Fruit fly (Drosophila melanogaster) whole organism, embryonic: ENCODE data around the gene SMSr.

Source experiments
- Awh ChIP-seq: fragments of 200-800 bp; sonication (Bioruptor generic); IDR thresholded peaks from 2 replicates; pipeline ENCODE4, ENCODE4 v1.3.6; 2022; ENCODE audit warnings: missing biosample characterization, missing genetic modification characterization
- CG10321 ChIP-seq: fragments of 200-800 bp; sonication (Bioruptor generic); IDR thresholded peaks from 2 replicates; pipeline ENCODE4 v1.3.6; 2022; ENCODE audit warnings: missing biosample characterization, missing genetic modification characterization
- CG10979 ChIP-seq: fragments of 200-800 bp; sonication (Bioruptor generic); optimal IDR thresholded peaks from 2 replicates; lab custom pipeline; 2018; ENCODE audit warnings: missing biosample characterization, mild to moderate bottlenecking, missing genetic modification characterization, moderate library complexity
- CG12104 ChIP-seq: fragments of 200-800 bp; sonication (Bioruptor generic); optimal IDR thresholded peaks from 3 replicates; lab custom pipeline; 2016; ENCODE audit warnings: missing biosample characterization, missing genetic modification characterization
- CG13287 ChIP-seq: fragments of 200-800 bp; sonication (Bioruptor generic); IDR thresholded peaks from 2 replicates; pipeline ENCODE4 v1.3.6; 2022; ENCODE audit warnings: missing biosample characterization, missing genetic modification characterization; ENCODE audit not compliant: partially characterized antibody
- CG15269 ChIP-seq: fragments of 200-800 bp; sonication (Bioruptor generic); optimal IDR thresholded peaks from 2 replicates; lab custom pipeline; 2018; ENCODE audit warnings: missing biosample characterization, mild to moderate bottlenecking, missing genetic modification characterization, moderate library complexity
- CG15696 ChIP-seq: fragments of 200-800 bp; sonication (Bioruptor generic); optimal IDR thresholded peaks from 2 replicates; lab custom pipeline; 2019; ENCODE audit warnings: missing biosample characterization, mild to moderate bottlenecking, missing genetic modification characterization, moderate library complexity
- CG30020 ChIP-seq: fragments of 200-800 bp; optimal IDR thresholded peaks from 2 replicates; lab custom pipeline; 2019; ENCODE audit warnings: missing biosample characterization, mild to moderate bottlenecking, missing genetic modification characterization, moderate library complexity
- CG31365 ChIP-seq: fragments of 200-800 bp; sonication (Bioruptor generic); optimal IDR thresholded peaks from 2 replicates; lab custom pipeline; 2018; ENCODE audit warnings: missing biosample characterization, mild to moderate bottlenecking, missing genetic modification characterization
- CG4282 ChIP-seq: fragments of 200-800 bp; sonication (Bioruptor generic); optimal IDR thresholded peaks from 2 replicates; lab custom pipeline; 2016; ENCODE audit warnings: missing biosample characterization, missing genetic modification characterization
- CG5245 ChIP-seq: fragments of 200-800 bp; sonication (Bioruptor generic); optimal IDR thresholded peaks from 3 replicates; lab custom pipeline; 2016; ENCODE audit warnings: missing biosample characterization, missing genetic modification characterization
- CG6689 ChIP-seq: fragments of 200-800 bp; sonication (Bioruptor generic); IDR thresholded peaks from 2 replicates; pipeline ENCODE4 v1.3.6; 2022; ENCODE audit warnings: missing biosample characterization, missing genetic modification characterization
- CG8944 ChIP-seq: fragments of 200-800 bp; sonication (Bioruptor generic); optimal IDR thresholded peaks from 3 replicates; lab custom pipeline; 2016; ENCODE audit warnings: missing biosample characterization, missing genetic modification characterization
- CG9215 ChIP-seq: fragments of 200-800 bp; sonication (Bioruptor generic); IDR thresholded peaks from 2 replicates; pipeline ENCODE4 v1.3.6; 2022; ENCODE audit warnings: missing biosample characterization, missing genetic modification characterization
- CG9437 ChIP-seq: fragments of 200-800 bp; sonication (Bioruptor generic); optimal IDR thresholded peaks from 2 replicates; lab custom pipeline; 2018; ENCODE audit warnings: missing biosample characterization, mild to moderate bottlenecking, missing genetic modification characterization
- CG9609 ChIP-seq: fragments of 200-800 bp; sonication (Bioruptor generic); optimal IDR thresholded peaks from 3 replicates; lab custom pipeline; 2016; ENCODE audit warnings: missing biosample characterization, missing genetic modification characterization
- Dbx ChIP-seq: fragments of 200-800 bp; sonication (Bioruptor generic); IDR thresholded peaks from 3 replicates; pipeline ENCODE4 v1.3.6; 2022; ENCODE audit warnings: missing biosample characterization, missing genetic modification characterization
- Deaf1 ChIP-seq: fragments of 200-800 bp; optimal IDR thresholded peaks from 3 replicates; lab custom pipeline; 2019; ENCODE audit warnings: missing biosample characterization, mild to moderate bottlenecking, missing genetic modification characterization, moderate library complexity
- Drgx ChIP-seq: fragments of 200-800 bp; sonication (Bioruptor generic); IDR thresholded peaks from 2 replicates; pipeline ENCODE4 v1.3.6; 2022; ENCODE audit warnings: missing biosample characterization, missing genetic modification characterization
- ERR ChIP-seq: fragments of 200-800 bp; sonication (Bioruptor generic); optimal IDR thresholded peaks from 2 replicates; lab custom pipeline; 2016; ENCODE audit warnings: missing biosample characterization, missing genetic modification characterization
- GATAe ChIP-seq: fragments of 200-800 bp; sonication (Bioruptor generic); conservative IDR thresholded peaks from 2 replicates; pipeline ENCODE4 v1.3.6; 2022; ENCODE audit warnings: missing biosample characterization, missing genetic modification characterization
- Hmr ChIP-seq: fragments of 200-800 bp; sonication (Bioruptor generic); optimal IDR thresholded peaks from 3 replicates; lab custom pipeline; 2017; ENCODE audit warnings: mild to moderate bottlenecking, missing biosample characterization, missing genetic modification reagents, missing genetic modification characterization
- Hmx ChIP-seq: fragments of 200-800 bp; sonication (Bioruptor generic); optimal IDR thresholded peaks from 2 replicates; lab custom pipeline; 2016; ENCODE audit warnings: missing biosample characterization, missing genetic modification characterization
- MESR4 ChIP-seq: fragments of 200-800 bp; sonication (Bioruptor generic); optimal IDR thresholded peaks from 2 replicates; lab custom pipeline; 2018; ENCODE audit warnings: missing biosample characterization, mild to moderate bottlenecking, missing genetic modification characterization, moderate library complexity
- Med ChIP-seq: fragments of 200-800 bp; sonication (Bioruptor generic); peaks from one replicate; lab custom pipeline; 2016; ENCODE audit warnings: missing biosample characterization, missing genetic modification characterization, mild to moderate bottlenecking, inconsistent platforms, moderate library complexity
- Mrtf ChIP-seq: fragments of 200-800 bp; sonication (Bioruptor generic); IDR thresholded peaks from 3 replicates; pipeline ENCODE4 v1.3.6; 2022; ENCODE audit warnings: missing biosample characterization, missing genetic modification characterization
- Poxn ChIP-seq: fragments of 200-800 bp; sonication (Bioruptor generic); IDR thresholded peaks from 2 replicates; pipeline ENCODE4 v1.3.6; 2022; ENCODE audit warnings: missing biosample characterization, missing genetic modification characterization
- Ptx1 ChIP-seq: fragments of 200-800 bp; sonication (Bioruptor generic); IDR thresholded peaks from 2 replicates; pipeline ENCODE4 v1.3.6; 2022; ENCODE audit warnings: missing biosample characterization, missing genetic modification characterization
- Ravus ChIP-seq: fragments of 200-800 bp; sonication (Bioruptor generic); IDR thresholded peaks from 2 replicates; pipeline ENCODE4 v1.3.6; 2022; ENCODE audit warnings: missing biosample characterization, missing genetic modification characterization
- Side ChIP-seq: fragments of 200-800 bp; sonication (Bioruptor generic); optimal IDR thresholded peaks from 2 replicates; lab custom pipeline; 2016; ENCODE audit warnings: missing biosample characterization, missing genetic modification characterization
- Taf1 ChIP-seq: fragments of 200-800 bp; sonication (Bioruptor generic); IDR thresholded peaks from 2 replicates; pipeline ENCODE4 v1.3.6; 2022; ENCODE audit warnings: missing biosample characterization, missing genetic modification characterization
- amos ChIP-seq: fragments of 200-800 bp; sonication (Bioruptor generic); IDR thresholded peaks from 2 replicates; pipeline ENCODE4 v1.3.6; 2022; ENCODE audit warnings: missing biosample characterization, missing genetic modification characterization; ENCODE audit not compliant: partially characterized antibody
- bbx ChIP-seq: fragments of 200-800 bp; sonication (Bioruptor generic); IDR thresholded peaks from 2 replicates; pipeline ENCODE4 v1.3.6; 2022; ENCODE audit warnings: missing biosample characterization, missing genetic modification characterization; ENCODE audit not compliant: partially characterized antibody
- bigmax ChIP-seq: fragments of 200-800 bp; sonication (Bioruptor generic); optimal IDR thresholded peaks from 2 replicates; lab custom pipeline; 2018; ENCODE audit warnings: missing biosample characterization, mild to moderate bottlenecking, missing genetic modification characterization
- dmrt11E ChIP-seq: fragments of 200-800 bp; sonication (Bioruptor generic); optimal IDR thresholded peaks from 3 replicates; lab custom pipeline; 2018; ENCODE audit warnings: missing biosample characterization, mild to moderate bottlenecking, missing genetic modification characterization, moderate library complexity
- jumu ChIP-seq: fragments of 200-800 bp; sonication (Bioruptor generic); optimal IDR thresholded peaks from 3 replicates; lab custom pipeline; 2016; ENCODE audit warnings: missing biosample characterization, missing genetic modification characterization
- lov ChIP-seq, 2 experiments: fragments of 200-800 bp in 1 of 2; fragments of >200 bp in 1 of 2; sonication (Bioruptor generic) in 1 of 2; IDR thresholded peaks in 1 of 2; optimal IDR thresholded peaks in 1 of 2; 2 replicates in 1 of 2; 3 replicates in 1 of 2; pipeline versions ENCODE4 v1.3.6 to Lab custom; 2017 to 2022; ENCODE audit warnings: missing biosample characterization in 1 of 2, missing genetic modification characterization in 1 of 2
- mirr ChIP-seq: fragments of 200-800 bp; sonication (Bioruptor generic); optimal IDR thresholded peaks from 3 replicates; lab custom pipeline; 2018; ENCODE audit warnings: missing biosample characterization, mild to moderate bottlenecking, missing genetic modification characterization
- nau ChIP-seq: fragments of 200-800 bp; sonication (Bioruptor generic); optimal IDR thresholded peaks from 3 replicates; lab custom pipeline; 2017; ENCODE audit warnings: missing biosample characterization, mild to moderate bottlenecking, missing genetic modification characterization, missing genetic modification reagents
- pita ChIP-seq: fragments of 200-800 bp; sonication (Bioruptor generic); optimal IDR thresholded peaks from 2 replicates; lab custom pipeline; 2017; ENCODE audit warnings: missing biosample characterization, mild to moderate bottlenecking, missing genetic modification characterization
- prd ChIP-seq, 3 experiments: fragments of >200 bp in 2 of 3; fragments of 200-800 bp in 1 of 3; sonication (Bioruptor generic) in 1 of 3; optimal IDR thresholded peaks in 2 of 3; IDR thresholded peaks in 1 of 3; 2 replicates in 2 of 3; 3 replicates in 1 of 3; pipeline versions ENCODE4 v1.3.6 to Lab custom; 2017 to 2022; ENCODE audit warnings: missing biosample characterization in 1 of 3, missing genetic modification characterization in 1 of 3
- row ChIP-seq: fragments of 200-800 bp; sonication (Bioruptor generic); IDR thresholded peaks from 3 replicates; pipeline ENCODE4 v1.3.6; 2022; ENCODE audit warnings: missing biosample characterization, missing genetic modification characterization
- run ChIP-seq: fragments of 200-800 bp; sonication (Bioruptor generic); optimal IDR thresholded peaks from 3 replicates; lab custom pipeline; 2018; ENCODE audit warnings: missing biosample characterization, mild to moderate bottlenecking, missing genetic modification characterization
- sim ChIP-seq: fragments of 200-800 bp; sonication (Bioruptor generic); IDR thresholded peaks from 2 replicates; pipeline ENCODE4 v1.3.6; 2022; ENCODE audit warnings: missing biosample characterization, missing genetic modification characterization
- sqz ChIP-seq: fragments of 200-800 bp; sonication (Bioruptor generic); optimal IDR thresholded peaks from 3 replicates; lab custom pipeline; 2018; ENCODE audit warnings: missing biosample characterization, mild to moderate bottlenecking, missing genetic modification characterization
- tgo ChIP-seq: fragments of 200-800 bp; sonication (Bioruptor generic); IDR thresholded peaks from 3 replicates; pipeline ENCODE4 v1.3.6; 2022; ENCODE audit warnings: missing biosample characterization, missing genetic modification characterization
- toy ChIP-seq: fragments of 200-800 bp; sonication (Bioruptor generic); IDR thresholded peaks from 2 replicates; pipeline ENCODE4 v1.3.6; 2022; ENCODE audit warnings: missing biosample characterization, missing genetic modification characterization
- wek ChIP-seq: fragments of 200-800 bp; sonication (Bioruptor generic); optimal IDR thresholded peaks from 3 replicates; lab custom pipeline; 2018; ENCODE audit warnings: missing biosample characterization, mild to moderate bottlenecking, missing genetic modification characterization, moderate library complexity
- zfh2 ChIP-seq: fragments of 200-800 bp; sonication (Bioruptor generic); optimal IDR thresholded peaks from 2 replicates; lab custom pipeline; 2016; ENCODE audit warnings: missing biosample characterization, missing genetic modification characterization

SMSr gene

DNA sequence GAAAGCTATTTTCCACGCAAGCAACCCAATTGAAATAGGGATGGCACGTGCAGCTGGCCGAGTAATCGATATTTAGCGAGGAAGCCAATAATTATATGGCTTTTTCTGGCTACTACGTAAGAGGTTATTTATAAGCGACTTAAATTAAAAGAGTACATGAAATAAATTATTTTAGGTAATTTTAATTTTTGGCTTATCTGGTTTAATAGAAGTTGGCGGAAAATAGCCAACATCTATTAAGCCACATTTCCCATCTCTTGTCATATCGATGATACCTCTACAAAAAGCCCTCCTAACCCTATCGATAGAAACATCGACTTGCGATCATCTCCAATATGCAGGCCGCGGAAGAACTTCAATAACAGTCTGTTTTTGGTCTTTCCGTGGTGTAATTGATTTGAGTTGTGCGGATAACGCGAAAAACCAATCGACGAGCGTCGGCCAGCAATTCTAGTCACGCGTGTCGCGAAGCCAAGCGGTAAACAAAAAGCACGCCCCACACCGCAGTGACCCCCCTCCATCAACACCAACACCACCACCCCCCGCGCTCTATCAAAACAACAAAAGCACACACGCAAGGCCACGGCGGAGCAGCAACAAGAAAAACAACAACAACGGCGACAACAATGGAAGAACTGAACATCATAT, 33.2 kb downstream of the SMSr start, which contains the start of the genes Srp19 and qm (continued):
- TF ChIP-seq Deaf1 (tag; lab: Kevin White, UChicago) (peak; percentile 2), ERR (GFP tag; lab: Kevin White, UChicago) (no peak), zfh2 (GFP tag; lab: Kevin White, UChicago) (peak; percentile 76), CG8944 (peak; percentile 47), GATAe (GFP tag; lab: Robert Waterston, UW) (0 out of 2 replicates have a peak, but pooled peaks have one; percentile 10), Mrtf (GFP tag; lab: Robert Waterston, UW) (no peak), Hmr (peak; percentile 62), CG6689 (GFP tag; lab: Robert Waterston, UW) (peak; percentile 29; the same call in 1 of the 2 replicates), CG10979 (peak; percentile 27), Ravus (GFP tag; lab: Robert Waterston, UW) (no peak), lov (optimal IDR thresholded peaks at IDR 0.05; lab: Kevin White, UChicago) (no peak), lov (GFP tag; IDR thresholded peaks at IDR 0.05; lab: Robert Waterston, UW) (no peak), amos (GFP tag; lab: Robert Waterston, UW) (peak; percentile 77), sqz (GFP tag; lab: Kevin White, UChicago) (no peak), bigmax (GFP tag; lab: Kevin White, UChicago) (no peak), CG30020 (tag; lab: Kevin White, UChicago) (peak; percentile 55), pita (GFP tag; lab: Kevin White, UChicago) (no peak), CG15269 (peak; percentile 15), Hmx (GFP tag; lab: Kevin White, UChicago) (no peak), CG4282 (GFP tag; lab: Kevin White, UChicago) (no peak), row (GFP tag; lab: Robert Waterston, UW) (peak; percentile 89), prd (optimal IDR thresholded peaks at IDR 0.05; lab: Kevin White, UChicago) (no peak), prd (GFP tag; IDR thresholded peaks at IDR 0.05; lab: Robert Waterston, UW) (peak; percentile 71), dmrt11E (peak; percentile 23), CG12104 (GFP tag; lab: Kevin White, UChicago) (peak; percentile 37), CG9437 (GFP tag; lab: Kevin White, UChicago) (no peak), Taf1 (GFP tag; lab: Robert Waterston, UW) (0 out of 2 replicates have a peak, but pooled peaks have one; percentile 17), CG15696 (tag; lab: Kevin White, UChicago) (peak; percentile 53), tgo (GFP tag; lab: Robert Waterston, UW) (peak; percentile 28), bbx (GFP tag; lab: Robert Waterston, UW) (peak; percentile 83), jumu (GFP tag; lab: Kevin White, UChicago) (peak; percentile 64), Drgx (GFP tag; lab: Robert Waterston, UW) (no peak), run (tag; lab: Kevin White, UChicago) (no peak), Awh (GFP tag; lab: Robert Waterston, UW) (no peak), mirr (peak; percentile 22), toy (GFP tag; lab: Robert Waterston, UW) (no peak), Poxn (GFP tag; lab: Robert Waterston, UW) (no peak), Side (peak; percentile 77), Med (peak; percentile 85), MESR4 (GFP tag; lab: Kevin White, UChicago) (peak; percentile 71), CG31365 (tag; lab: Kevin White, UChicago) (no peak), Dbx (GFP tag; lab: Robert Waterston, UW) (peak; percentile 52; the same call in 2 of the 3 replicates), CG9609 (GFP tag; lab: Kevin White, UChicago) (no peak), wek (GFP tag; lab: Kevin White, UChicago) (peak; percentile 43), sim (0 out of 2 replicates have a peak, but pooled peaks have one; percentile 31), CG13287 (GFP tag; lab: Robert Waterston, UW) (peak; percentile 87), CG5245 (GFP tag; lab: Kevin White, UChicago) (peak; percentile 27), CG9215 (GFP tag; lab: Robert Waterston, UW) (peak; percentile 32; the same call in 1 of the 2 replicates), nau (GFP tag; lab: Kevin White, UChicago) (peak; percentile 29), CG10321 (no peak), Ptx1 (peak; percentile 54; the same call in 1 of the 2 replicates)
